Fruit fly (Drosophila melanogaster): Measurements from ENCODE around the gene alphaTub85E.

The alphaTub85E gene

dm6 chr3R:9725121-9725956 lies 7.7 kb downstream of the alphaTub85E start, which contains the start of gene hyd:
hyd (minus strand) TSS chr3R:9725615.
- TF ChIP-seq CG14711 (tag; optimal IDR thresholded peaks at IDR 0.05) (no peak), CG7045 (GFP tag; optimal IDR thresholded peaks at IDR 0.05) (no peak), CG5204 (GFP tag; optimal IDR thresholded peaks at IDR 0.05) (no peak), Hr96 (GFP tag; optimal IDR thresholded peaks at IDR 0.05) (no peak), tj (GFP tag; optimal IDR thresholded peaks at IDR 0.05) (peak; percentile 4), CG33017 (tag; optimal IDR thresholded peaks at IDR 0.05) (no peak), Mnt (GFP tag; optimal IDR thresholded peaks at IDR 0.05) (peak; percentile 71), cnc (optimal IDR thresholded peaks at IDR 0.05) (no peak), toe (GFP tag; optimal IDR thresholded peaks at IDR 0.05) (no peak), CG12768 (GFP tag; optimal IDR thresholded peaks at IDR 0.05) (peak; percentile 27), kay (GFP tag; ENCODE audit: borderline replicate concordance) (no peak), ovo (GFP tag; optimal IDR thresholded peaks at IDR 0.05) (peak; percentile 9), pad (GFP tag; optimal IDR thresholded peaks at IDR 0.05) (no peak), bab1 (GFP tag; optimal IDR thresholded peaks at IDR 0.05) (peak; percentile 38), cic (GFP tag; optimal IDR thresholded peaks at IDR 0.05) (peak; percentile 8), Crg-1 (GFP tag; optimal IDR thresholded peaks at IDR 0.05) (no peak), CG1620 (GFP tag; optimal IDR thresholded peaks at IDR 0.05) (no peak), CG11617 (GFP tag; optimal IDR thresholded peaks at IDR 0.05) (no peak)

- TF ChIP-seq cnc (optimal IDR thresholded peaks at IDR 0.05) (no peak), CG14711 (tag; optimal IDR thresholded peaks at IDR 0.05) (no peak), Crg-1 (GFP tag; optimal IDR thresholded peaks at IDR 0.05) (peak; percentile 70), CG7101 (tag; optimal IDR thresholded peaks at IDR 0.05) (peak; percentile 68), CG33017 (tag; optimal IDR thresholded peaks at IDR 0.05) (no peak), CG5204 (GFP tag; optimal IDR thresholded peaks at IDR 0.05) (no peak), toe (GFP tag; optimal IDR thresholded peaks at IDR 0.05) (no peak), Clk (GFP tag; optimal IDR thresholded peaks at IDR 0.05) (peak; percentile 67), Hr96 (GFP tag; optimal IDR thresholded peaks at IDR 0.05) (no peak), kay (GFP tag; ENCODE audit: borderline replicate concordance) (no peak), cic (GFP tag; optimal IDR thresholded peaks at IDR 0.05) (peak; percentile 4), CG7045 (GFP tag; optimal IDR thresholded peaks at IDR 0.05) (no peak), Mnt (GFP tag; optimal IDR thresholded peaks at IDR 0.05) (peak; percentile 74), bab1 (GFP tag; optimal IDR thresholded peaks at IDR 0.05) (peak; percentile 76), ovo (GFP tag; optimal IDR thresholded peaks at IDR 0.05) (peak; percentile 58), CG11617 (GFP tag; optimal IDR thresholded peaks at IDR 0.05) (peak; percentile 26), CG12768 (GFP tag; optimal IDR thresholded peaks at IDR 0.05) (peak; percentile 14), CG1620 (GFP tag; optimal IDR thresholded peaks at IDR 0.05) (peak; percentile 81), tj (GFP tag; optimal IDR thresholded peaks at IDR 0.05) (peak; percentile 16), pad (GFP tag; optimal IDR thresholded peaks at IDR 0.05) (peak; percentile 65)
Observed at dm6 chr3R:9710886-9711285, 22.2 kb downstream of the alphaTub85E start, which contains the start of the genes trbd and dmt. trbd (minus strand) TSS chr3R:9711037. dmt (plus strand) TSS chr3R:9711142.

- TF ChIP-seq CG7101 (tag; optimal IDR thresholded peaks at IDR 0.05) (no peak), Mnt (GFP tag; optimal IDR thresholded peaks at IDR 0.05) (peak; percentile 62), CG11617 (GFP tag; optimal IDR thresholded peaks at IDR 0.05) (peak; percentile 15)
Observed at dm6 chr3R:9710228-9710627, 22.8 kb downstream of the alphaTub85E start.

- TF ChIP-seq toe (GFP tag; optimal IDR thresholded peaks at IDR 0.05) (no peak), tj (GFP tag; optimal IDR thresholded peaks at IDR 0.05) (peak; percentile 50), Mnt (GFP tag; optimal IDR thresholded peaks at IDR 0.05) (peak; percentile 87), CG11617 (GFP tag; optimal IDR thresholded peaks at IDR 0.05) (peak; percentile 68), CG5204 (GFP tag; optimal IDR thresholded peaks at IDR 0.05) (no peak), CG7101 (tag; optimal IDR thresholded peaks at IDR 0.05) (peak; percentile 18), CG7045 (GFP tag; optimal IDR thresholded peaks at IDR 0.05) (no peak), CG14711 (tag; optimal IDR thresholded peaks at IDR 0.05) (no peak), Hr96 (GFP tag; optimal IDR thresholded peaks at IDR 0.05) (no peak), Crg-1 (GFP tag; optimal IDR thresholded peaks at IDR 0.05) (peak; percentile 46), CG1620 (GFP tag; optimal IDR thresholded peaks at IDR 0.05) (peak; percentile 64), cic (GFP tag; optimal IDR thresholded peaks at IDR 0.05) (peak; percentile 37), cnc (optimal IDR thresholded peaks at IDR 0.05) (no peak), bab1 (GFP tag; optimal IDR thresholded peaks at IDR 0.05) (peak; percentile 59), CG12768 (GFP tag; optimal IDR thresholded peaks at IDR 0.05) (peak; percentile 33), CG33017 (tag; optimal IDR thresholded peaks at IDR 0.05) (peak; percentile 31), kay (GFP tag; ENCODE audit: borderline replicate concordance) (no peak), Clk (GFP tag; optimal IDR thresholded peaks at IDR 0.05) (no peak), ovo (GFP tag; optimal IDR thresholded peaks at IDR 0.05) (peak; percentile 49), pad (GFP tag; optimal IDR thresholded peaks at IDR 0.05) (no peak)
Observed at dm6 chr3R:9705008-9705628, 27.9 kb downstream of the alphaTub85E start, which contains the start of gene Unc-115a. Unc-115a (minus strand) TSS chr3R:9705417.

- TF ChIP-seq CG5204 (GFP tag; optimal IDR thresholded peaks at IDR 0.05) = no peak
- TF ChIP-seq CG1620 (GFP tag; optimal IDR thresholded peaks at IDR 0.05) = no peak
- TF ChIP-seq ovo (GFP tag; optimal IDR thresholded peaks at IDR 0.05) = peak; percentile 96
- TF ChIP-seq CG7101 (tag; optimal IDR thresholded peaks at IDR 0.05) = peak; percentile 10
- peak; percentile 37 for TF ChIP-seq Hr96 (GFP tag; optimal IDR thresholded peaks at IDR 0.05)
- no peak for TF ChIP-seq CG11617 (GFP tag; optimal IDR thresholded peaks at IDR 0.05)
- TF ChIP-seq pad (GFP tag; optimal IDR thresholded peaks at IDR 0.05) = peak; percentile 91
- TF ChIP-seq cnc (optimal IDR thresholded peaks at IDR 0.05) = no peak
- peak; percentile 64 for TF ChIP-seq Mnt (GFP tag; optimal IDR thresholded peaks at IDR 0.05)
- TF ChIP-seq CG14711 (tag; optimal IDR thresholded peaks at IDR 0.05) = no peak
- peak; percentile 39 for TF ChIP-seq toe (GFP tag; optimal IDR thresholded peaks at IDR 0.05)
- no peak for TF ChIP-seq CG33017 (tag; optimal IDR thresholded peaks at IDR 0.05)
- TF ChIP-seq CG7045 (GFP tag; optimal IDR thresholded peaks at IDR 0.05) = peak; percentile 51
- peak; percentile 52 for TF ChIP-seq CG12768 (GFP tag; optimal IDR thresholded peaks at IDR 0.05)
- TF ChIP-seq cic (GFP tag; optimal IDR thresholded peaks at IDR 0.05) = peak; percentile 97
- peak; percentile 31 for TF ChIP-seq Clk (GFP tag; optimal IDR thresholded peaks at IDR 0.05)
- no peak for TF ChIP-seq kay (GFP tag; ENCODE audit: borderline replicate concordance)
- peak; percentile 42 for TF ChIP-seq tj (GFP tag; optimal IDR thresholded peaks at IDR 0.05)
- TF ChIP-seq Crg-1 (GFP tag; optimal IDR thresholded peaks at IDR 0.05) = peak; percentile 46
- no peak for TF ChIP-seq bab1 (GFP tag; optimal IDR thresholded peaks at IDR 0.05)
Observed at dm6 chr3R:9704183-9705007, 28.7 kb downstream of the alphaTub85E start.
